Fruit fly (Drosophila melanogaster): ENCODE data around the gene CG1208.
A peak's percentile ranks its signal among the peaks of the same experiment; 100 is the strongest.

CG1208 gene

dm6 chr3R:5862032-5862641, 30.7 kb downstream of the CG1208 start, which contains the start of gene CG2017 (continued):
- peak; percentile 78 for TF ChIP-seq sob (GFP tag; IDR thresholded peaks at IDR 0.05)
- no peak for TF ChIP-seq D19A (tag; optimal IDR thresholded peaks at IDR 0.05)
- no peak for TF ChIP-seq wor (GFP tag; IDR thresholded peaks at IDR 0.05)
- no peak for TF ChIP-seq CG13296 (GFP tag; optimal IDR thresholded peaks at IDR 0.05)
- TF ChIP-seq CG34224 (GFP tag; IDR thresholded peaks at IDR 0.05; ENCODE audit: partially characterized antibody): no peak
- peak; percentile 51 for TF ChIP-seq CG7987 (GFP tag; optimal IDR thresholded peaks at IDR 0.05)
- TF ChIP-seq CG10565 (GFP tag; optimal IDR thresholded peaks at IDR 0.05): no peak
- peak; percentile 11 for TF ChIP-seq slp2 (GFP tag; optimal IDR thresholded peaks at IDR 0.05)
- no peak for TF ChIP-seq CG1529 (GFP tag; optimal IDR thresholded peaks at IDR 0.05)
- peak; percentile 25 for TF ChIP-seq CG34376 (GFP tag; optimal IDR thresholded peaks at IDR 0.05)
- TF ChIP-seq Neu2 (GFP tag; optimal IDR thresholded peaks at IDR 0.05; ENCODE audit: borderline replicate concordance): no peak
- TF ChIP-seq CG31441 (GFP tag; IDR thresholded peaks at IDR 0.05): peak; percentile 14; the same call in 1 of the 2 replicates
- no peak for TF ChIP-seq Dip2 (GFP tag; IDR thresholded peaks at IDR 0.05)
- peak; percentile 8 for TF ChIP-seq CG13775 (GFP tag; optimal IDR thresholded peaks at IDR 0.05)
- peak; percentile 42 for TF ChIP-seq gsb-n (tag; optimal IDR thresholded peaks at IDR 0.05)
- no peak for TF ChIP-seq CG8359 (GFP tag; optimal IDR thresholded peaks at IDR 0.05; ENCODE audit: borderline replicate concordance)
- no peak for TF ChIP-seq CG32772 (GFP tag; IDR thresholded peaks at IDR 0.05)
- peak; percentile 18 for TF ChIP-seq disco-r (GFP tag; optimal IDR thresholded peaks at IDR 0.05)
- peak; percentile 75 for TF ChIP-seq Dbx (GFP tag; IDR thresholded peaks at IDR 0.05)
- TF ChIP-seq tll (GFP tag; optimal IDR thresholded peaks at IDR 0.05): peak; percentile 28 to 84
- no peak for TF ChIP-seq eve (GFP tag; optimal IDR thresholded peaks at IDR 0.05)
- TF ChIP-seq luna (GFP tag; optimal IDR thresholded peaks at IDR 0.05): peak; percentile 43
- TF ChIP-seq ken (GFP tag; IDR thresholded peaks at IDR 0.05): peak; percentile 69; the same call in 2 of the 3 replicates
- TF ChIP-seq Med (GFP tag): peak; percentile 95
- no peak for TF ChIP-seq CG31388 (GFP tag; optimal IDR thresholded peaks at IDR 0.05)
- TF ChIP-seq gro (GFP tag; optimal IDR thresholded peaks at IDR 0.05): peak; percentile 45
- TF ChIP-seq Abd-B (GFP tag; optimal IDR thresholded peaks at IDR 0.05): peak; percentile 55
- TF ChIP-seq chinmo (GFP tag; IDR thresholded peaks at IDR 0.05; ENCODE audit: partially characterized antibody): no peak; the same call in 1 of the 4 replicates
- peak; percentile 76 to 98 for TF ChIP-seq crp (GFP tag; optimal IDR thresholded peaks at IDR 0.05)
- peak; percentile 31 for TF ChIP-seq CG1647 (GFP tag; optimal IDR thresholded peaks at IDR 0.05)
- TF ChIP-seq her (GFP tag; optimal IDR thresholded peaks at IDR 0.05): peak; percentile 52
- peak; percentile 26 for TF ChIP-seq CG30403 (GFP tag; optimal IDR thresholded peaks at IDR 0.05)
- TF ChIP-seq CG10267 (tag; optimal IDR thresholded peaks at IDR 0.05): peak; percentile 98
- TF ChIP-seq CG13123 (GFP tag; optimal IDR thresholded peaks at IDR 0.05): no peak
- no peak for TF ChIP-seq CG18764 (GFP tag; optimal IDR thresholded peaks at IDR 0.05)
- peak; percentile 57 for TF ChIP-seq CG9609 (GFP tag; optimal IDR thresholded peaks at IDR 0.05)
- peak; percentile 18; the same call in 1 of the 2 replicates for TF ChIP-seq CG14014 (GFP tag; IDR thresholded peaks at IDR 0.05)
- TF ChIP-seq Dll (GFP tag; IDR thresholded peaks at IDR 0.05; ENCODE audit: partially characterized antibody): peak; percentile 38; the same call in 2 of the 4 replicates
- TF ChIP-seq CG12299 (tag; optimal IDR thresholded peaks at IDR 0.05): no peak
- TF ChIP-seq Rfx (GFP tag; IDR thresholded peaks at IDR 0.05): peak; percentile 79
- peak; percentile 49 for TF ChIP-seq YL-1 (GFP tag; optimal IDR thresholded peaks at IDR 0.05)
- TF ChIP-seq oc (tag; optimal IDR thresholded peaks at IDR 0.05): no peak
- TF ChIP-seq odd (GFP tag; optimal IDR thresholded peaks at IDR 0.05): no peak
- TF ChIP-seq CG14860 (GFP tag; IDR thresholded peaks at IDR 0.05; ENCODE audit: partially characterized antibody): no peak
- peak; percentile 96 for TF ChIP-seq stwl (tag; optimal IDR thresholded peaks at IDR 0.05)
- TF ChIP-seq CG15601 (tag; optimal IDR thresholded peaks at IDR 0.05): no peak
- no peak for TF ChIP-seq wdn (GFP tag; IDR thresholded peaks at IDR 0.05)
- no peak for TF ChIP-seq CG2202 (tag; optimal IDR thresholded peaks at IDR 0.05)
- TF ChIP-seq knrl (GFP tag; IDR thresholded peaks at IDR 0.05; ENCODE audit: partially characterized antibody): no peak; the same call in 2 of the 3 replicates
